Worm (Caenorhabditis elegans): ENCODE measurements around the gene C35C5.9.
A peak's percentile ranks its signal among the peaks of the same experiment; 100 is the strongest.

The C35C5.9 gene

ce11 chrX:11511231-11511630 lies 25.1 kb upstream of the C35C5.9 start, which contains the start of gene ccdc-149:
TSS of gene ccdc-149 (minus strand) at chrX:11511451.
- TF ChIP-seq ref-1 (GFP tag; conservative IDR thresholded peaks at IDR 0.05) (no peak), klf-2 (GFP tag; conservative IDR thresholded peaks at IDR 0.05) (no peak), tab-1 (GFP tag; IDR thresholded peaks at IDR 0.05) (no peak), ztf-29 (GFP tag; IDR thresholded peaks at IDR 0.05) (no peak), T22C8.4 (GFP tag; IDR thresholded peaks at IDR 0.05) (no peak), cog-1 (tag; optimal IDR thresholded peaks at IDR 0.05) (no peak), flt-1 (GFP tag; IDR thresholded peaks at IDR 0.05) (no peak), ztf-23 (GFP tag; IDR thresholded peaks at IDR 0.05) (no peak), med-1 (GFP tag; optimal IDR thresholded peaks at IDR 0.05; ENCODE audit: insufficient read depth) (no peak)

DNA sequence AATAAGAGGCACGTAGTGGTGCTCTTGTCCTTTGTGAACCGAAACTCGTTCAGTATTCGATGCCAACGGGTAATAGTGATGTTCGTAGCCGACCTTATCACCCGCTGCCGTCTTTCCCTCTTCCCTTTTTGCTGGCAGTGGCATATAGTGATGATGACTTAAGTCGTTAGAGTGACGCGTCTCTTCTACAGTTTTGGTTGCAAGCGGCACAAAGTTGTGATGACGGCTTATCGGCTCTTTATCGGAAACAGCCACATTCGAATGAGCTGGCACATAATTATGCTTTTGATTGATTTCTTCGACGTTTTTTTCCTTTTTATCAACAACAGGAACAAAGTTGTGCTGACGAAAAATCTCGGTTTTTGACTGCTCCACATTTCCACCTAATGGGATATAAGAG lies 21.0 kb upstream of the C35C5.9 start:
- TF ChIP-seq cog-1 (tag; optimal IDR thresholded peaks at IDR 0.05) (no peak), tab-1 (GFP tag; IDR thresholded peaks at IDR 0.05) (no peak), klf-2 (GFP tag; conservative IDR thresholded peaks at IDR 0.05) (no peak), ref-1 (GFP tag; conservative IDR thresholded peaks at IDR 0.05) (no peak), ztf-29 (GFP tag; IDR thresholded peaks at IDR 0.05) (no peak), ztf-23 (GFP tag; IDR thresholded peaks at IDR 0.05) (no peak), T22C8.4 (GFP tag; IDR thresholded peaks at IDR 0.05) (no peak), med-1 (GFP tag; optimal IDR thresholded peaks at IDR 0.05; ENCODE audit: insufficient read depth) (no peak), flt-1 (GFP tag; IDR thresholded peaks at IDR 0.05) (no peak)

DNA sequence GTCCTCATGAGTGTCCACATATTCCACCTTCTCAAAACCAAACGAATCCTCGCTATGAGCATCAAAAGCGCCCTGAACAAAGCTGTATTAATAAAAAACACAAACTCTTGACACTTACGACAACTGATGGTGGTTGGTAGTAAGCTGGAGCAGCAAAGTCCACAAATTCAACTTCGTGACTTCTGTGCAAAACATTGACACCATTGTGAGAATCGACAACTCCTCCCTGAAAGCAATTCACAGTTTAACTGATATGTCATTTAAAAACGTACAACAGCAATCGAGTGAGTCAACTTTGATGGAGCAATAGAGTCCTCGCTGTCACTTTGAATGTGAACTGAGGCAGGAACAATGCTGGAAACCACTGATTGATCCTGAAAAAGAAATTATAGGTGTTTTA lies 18.9 kb upstream of the C35C5.9 start:
- no peak for TF ChIP-seq T22C8.4 (GFP tag; IDR thresholded peaks at IDR 0.05)
- TF ChIP-seq tab-1 (GFP tag; IDR thresholded peaks at IDR 0.05): no peak
- TF ChIP-seq klf-2 (GFP tag; conservative IDR thresholded peaks at IDR 0.05): no peak
- no peak for TF ChIP-seq med-1 (GFP tag; optimal IDR thresholded peaks at IDR 0.05; ENCODE audit: insufficient read depth)
- TF ChIP-seq flt-1 (GFP tag; IDR thresholded peaks at IDR 0.05): no peak
- TF ChIP-seq cog-1 (tag; optimal IDR thresholded peaks at IDR 0.05): no peak
- no peak for TF ChIP-seq ztf-23 (GFP tag; IDR thresholded peaks at IDR 0.05)
- TF ChIP-seq ref-1 (GFP tag; conservative IDR thresholded peaks at IDR 0.05): no peak
- no peak for TF ChIP-seq ztf-29 (GFP tag; IDR thresholded peaks at IDR 0.05)

DNA sequence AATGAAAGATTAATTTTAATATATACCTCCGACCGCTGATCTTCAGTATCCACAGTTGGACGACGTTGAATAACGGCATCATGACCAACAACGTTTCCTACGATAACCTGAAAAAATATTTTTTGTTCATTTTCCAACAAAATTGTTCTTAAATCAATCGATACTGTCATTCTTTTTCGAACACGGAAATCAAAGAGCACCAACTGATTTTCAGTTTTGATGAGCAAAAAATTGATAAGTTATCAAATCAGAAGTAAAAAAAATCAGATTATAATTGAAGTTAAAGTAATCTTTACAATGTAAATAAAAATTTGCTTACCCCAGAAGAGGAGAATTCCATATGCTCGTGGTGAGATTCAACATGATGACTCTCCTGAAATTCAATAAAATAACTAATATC lies 18.0 kb upstream of the C35C5.9 start:
- no peak for TF ChIP-seq ref-1 (GFP tag; conservative IDR thresholded peaks at IDR 0.05)
- no peak for TF ChIP-seq med-1 (GFP tag; optimal IDR thresholded peaks at IDR 0.05; ENCODE audit: insufficient read depth)
- no peak for TF ChIP-seq tab-1 (GFP tag; IDR thresholded peaks at IDR 0.05)
- TF ChIP-seq cog-1 (tag; optimal IDR thresholded peaks at IDR 0.05): no peak
- no peak for TF ChIP-seq T22C8.4 (GFP tag; IDR thresholded peaks at IDR 0.05)
- TF ChIP-seq ztf-29 (GFP tag; IDR thresholded peaks at IDR 0.05): no peak

- no peak for TF ChIP-seq flt-1 (GFP tag; IDR thresholded peaks at IDR 0.05)
- TF ChIP-seq ztf-23 (GFP tag; IDR thresholded peaks at IDR 0.05): no peak
- TF ChIP-seq med-1 (GFP tag; optimal IDR thresholded peaks at IDR 0.05; ENCODE audit: insufficient read depth): no peak
- TF ChIP-seq tab-1 (GFP tag; IDR thresholded peaks at IDR 0.05): no peak
- no peak for TF ChIP-seq cog-1 (tag; optimal IDR thresholded peaks at IDR 0.05)
- no peak for TF ChIP-seq klf-2 (GFP tag; conservative IDR thresholded peaks at IDR 0.05)
- TF ChIP-seq ztf-29 (GFP tag; IDR thresholded peaks at IDR 0.05): no peak
- no peak for TF ChIP-seq T22C8.4 (GFP tag; IDR thresholded peaks at IDR 0.05)
- TF ChIP-seq ref-1 (GFP tag; conservative IDR thresholded peaks at IDR 0.05): no peak
These were observed 17.3 kb upstream of the C35C5.9 start, which contains the start of gene hpo-34 for ce11 chrX:11519016-11519509. TSS of gene hpo-34 (minus strand) at chrX:11519066.

- TF ChIP-seq ztf-29 (GFP tag; IDR thresholded peaks at IDR 0.05) (no peak), cog-1 (tag; optimal IDR thresholded peaks at IDR 0.05) (peak; percentile 59), flt-1 (GFP tag; IDR thresholded peaks at IDR 0.05) (0 out of 2 replicates have a peak, but pooled peaks have one; percentile 7)
These were observed 14.2 kb upstream of the C35C5.9 start, which contains the start of gene sdc-2 for ce11 chrX:11522058-11522757. TSS of gene sdc-2 (plus strand) at chrX:11522707.

DNA sequence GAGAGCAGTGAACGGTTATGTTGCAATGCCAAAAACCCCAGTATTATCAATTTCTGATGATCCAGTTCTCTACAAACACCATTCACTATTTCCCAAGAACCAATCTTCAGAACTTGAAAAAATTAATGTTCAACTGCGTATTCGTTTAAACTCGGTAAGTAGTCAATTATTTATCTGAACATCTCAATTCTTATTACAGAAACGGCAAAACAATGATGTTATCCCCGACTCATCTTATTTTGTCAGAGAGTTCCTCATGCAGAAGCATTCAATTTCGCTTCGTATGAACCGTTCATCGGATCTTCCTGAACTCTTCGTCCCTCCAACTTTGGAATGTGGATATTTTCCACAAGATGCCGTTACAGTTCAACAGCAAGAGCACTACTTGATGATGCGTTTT lies 12.7 kb upstream of the C35C5.9 start:
- TF ChIP-seq cog-1 (tag; optimal IDR thresholded peaks at IDR 0.05): no peak
- TF ChIP-seq ztf-29 (GFP tag; IDR thresholded peaks at IDR 0.05): no peak
- no peak for TF ChIP-seq klf-2 (GFP tag; conservative IDR thresholded peaks at IDR 0.05)

DNA sequence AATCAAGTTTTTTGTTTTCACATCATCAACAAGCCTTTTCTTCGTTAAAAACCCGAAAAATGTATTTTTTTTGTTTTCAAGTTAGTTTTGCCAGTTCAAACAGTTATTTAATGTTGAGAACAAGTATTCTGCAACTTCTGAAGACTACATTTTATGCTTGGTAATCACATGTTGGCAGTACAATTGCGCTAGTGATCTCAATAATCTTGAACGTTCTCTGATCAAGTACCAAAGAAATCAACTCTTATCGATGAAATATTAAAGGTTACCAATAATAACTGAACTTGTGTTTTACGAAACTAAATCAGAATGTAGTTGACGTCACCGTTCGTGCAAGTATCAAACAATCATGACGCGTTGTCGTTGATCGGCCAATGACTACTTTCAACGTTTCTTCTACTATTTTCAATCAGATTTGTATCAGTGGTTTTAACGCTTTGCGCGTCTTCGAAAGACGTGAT lies 2.8 kb upstream of the C35C5.9 start, which contains the start of gene C35C5.8:
Gene C35C5.8 (plus strand): TSS at position 51 of the 461 bp plus-strand sequence.
- TF ChIP-seq ztf-29 (GFP tag; IDR thresholded peaks at IDR 0.05) (no peak), med-1 (GFP tag; optimal IDR thresholded peaks at IDR 0.05; ENCODE audit: insufficient read depth) (no peak), ref-1 (GFP tag; conservative IDR thresholded peaks at IDR 0.05) (no peak), klf-2 (GFP tag; conservative IDR thresholded peaks at IDR 0.05) (no peak), cog-1 (tag; optimal IDR thresholded peaks at IDR 0.05) (no peak), flt-1 (GFP tag; IDR thresholded peaks at IDR 0.05) (no peak), T22C8.4 (GFP tag; IDR thresholded peaks at IDR 0.05) (no peak), tab-1 (GFP tag; IDR thresholded peaks at IDR 0.05) (no peak), ztf-23 (GFP tag; IDR thresholded peaks at IDR 0.05) (no peak)

ce11 chrX:11534443-11534842 lies 1.9 kb upstream of the C35C5.9 start:
- TF ChIP-seq cog-1 (tag; optimal IDR thresholded peaks at IDR 0.05): no peak
- no peak for TF ChIP-seq T22C8.4 (GFP tag; IDR thresholded peaks at IDR 0.05)
- TF ChIP-seq ztf-29 (GFP tag; IDR thresholded peaks at IDR 0.05): no peak

ce11 chrX:11537240-11537764 lies 934 bp downstream of the C35C5.9 start, which contains the start of gene gcp-2.2:
TSS of gene gcp-2.2 (plus strand) at chrX:11537714.
- no peak for TF ChIP-seq tab-1 (GFP tag; IDR thresholded peaks at IDR 0.05)
- no peak for TF ChIP-seq med-1 (GFP tag; optimal IDR thresholded peaks at IDR 0.05; ENCODE audit: insufficient read depth)
- TF ChIP-seq flt-1 (GFP tag; IDR thresholded peaks at IDR 0.05): no peak
- TF ChIP-seq ref-1 (GFP tag; conservative IDR thresholded peaks at IDR 0.05): no peak
- no peak for TF ChIP-seq T22C8.4 (GFP tag; IDR thresholded peaks at IDR 0.05)
- TF ChIP-seq cog-1 (tag; optimal IDR thresholded peaks at IDR 0.05): no peak

All from whole organism, midembryonic.